Worm (Caenorhabditis elegans) whole organism, L4/young adult: Measurements from ENCODE around the gene F46G10.4.

Experiments
- W03F9.2 ChIP-seq: fragments of 150-350 bp; optimal IDR thresholded peaks from 2 replicates; lab custom pipeline; 2014; ENCODE audit warnings: missing biosample characterization, missing genetic modification characterization
- dao-5 ChIP-seq: sonication (generic microtip); optimal IDR thresholded peaks from 2 replicates; lab custom pipeline; 2016; ENCODE audit warnings: missing genotype, missing genetic modification characterization, moderate library complexity, missing compliant biosample characterization
- him-1 ChIP-seq: sonication (generic microtip); optimal IDR thresholded peaks from 2 replicates; lab custom pipeline; 2016; ENCODE audit warnings: missing genotype, missing genetic modification reagents, missing genetic modification characterization, missing compliant biosample characterization

The F46G10.4 gene

ce11 chrX:13333835-13334234, at the start of gene F46G10.4:
Gene F46G10.4, plus strand, starts transcription at chrX:13334046.
- TF ChIP-seq dao-5 (no peak), W03F9.2 (peak; percentile 13)

- TF ChIP-seq W03F9.2 (no peak), dao-5 (no peak), him-1 (tag; lab: Kevin White, UChicago) (no peak)
Measured at ce11 chrX:13284091-13284490, 49.8 kb upstream of the F46G10.4 start, which contains the start of gene cyp-14A4. Gene cyp-14A4, minus strand, starts transcription at chrX:13284197.

ce11 chrX:13284618-13285017, 49.2 kb upstream of the F46G10.4 start:
- no peak for TF ChIP-seq him-1 (tag; lab: Kevin White, UChicago)
- no peak for TF ChIP-seq W03F9.2
- TF ChIP-seq dao-5: no peak

- TF ChIP-seq dao-5: no peak
- no peak for TF ChIP-seq W03F9.2
- TF ChIP-seq him-1 (tag; lab: Kevin White, UChicago): no peak
Measured at ce11 chrX:13286533-13286932, 47.3 kb upstream of the F46G10.4 start, which contains the start of gene R04D3.2. Gene R04D3.2, minus strand, starts transcription at chrX:13286633.

- TF ChIP-seq him-1 (tag; lab: Kevin White, UChicago): no peak
- no peak for TF ChIP-seq W03F9.2
- TF ChIP-seq dao-5: no peak
Measured at ce11 chrX:13288715-13289114, 45.1 kb upstream of the F46G10.4 start, which contains the start of gene R04D3.4. Gene R04D3.4, minus strand, starts transcription at chrX:13288815.

- TF ChIP-seq dao-5 (no peak), W03F9.2 (no peak), him-1 (tag; lab: Kevin White, UChicago) (no peak)
Measured at ce11 chrX:13290531-13290930, 43.3 kb upstream of the F46G10.4 start, which contains the start of gene R04D3.3. Gene R04D3.3, minus strand, starts transcription at chrX:13290631.

- no peak for TF ChIP-seq dao-5
- no peak for TF ChIP-seq him-1 (tag; lab: Kevin White, UChicago)
- no peak for TF ChIP-seq W03F9.2
Measured at ce11 chrX:13291506-13291905, 42.3 kb upstream of the F46G10.4 start, which contains the start of gene srd-38. Gene srd-38, plus strand, starts transcription at chrX:13291806.

- no peak for TF ChIP-seq dao-5
Measured at ce11 chrX:13293023-13293422, 40.8 kb upstream of the F46G10.4 start.

- TF ChIP-seq him-1 (tag; lab: Kevin White, UChicago) (no peak), W03F9.2 (no peak), dao-5 (no peak)
Measured at ce11 chrX:13294669-13295068, 39.2 kb upstream of the F46G10.4 start, which contains the start of gene srd-36. Gene srd-36, minus strand, starts transcription at chrX:13294769.

- TF ChIP-seq W03F9.2: no peak
- no peak for TF ChIP-seq him-1 (tag; lab: Kevin White, UChicago)
- TF ChIP-seq dao-5: no peak
Measured at ce11 chrX:13300503-13300902, 33.3 kb upstream of the F46G10.4 start, which contains the start of gene srd-39. Gene srd-39, minus strand, starts transcription at chrX:13300603.

ce11 chrX:13303357-13303756, 30.5 kb upstream of the F46G10.4 start, which contains the start of gene srd-42:
Gene srd-42, minus strand, starts transcription at chrX:13303457.
- no peak for TF ChIP-seq W03F9.2
- no peak for TF ChIP-seq dao-5
- no peak for TF ChIP-seq him-1 (tag; lab: Kevin White, UChicago)

ce11 chrX:13305779-13306178, 28.1 kb upstream of the F46G10.4 start, which contains the start of gene srd-43:
Gene srd-43, minus strand, starts transcription at chrX:13305844.
- no peak for TF ChIP-seq W03F9.2
- TF ChIP-seq him-1 (tag; lab: Kevin White, UChicago): no peak

ce11 chrX:13306869-13307446, 26.9 kb upstream of the F46G10.4 start:
- TF ChIP-seq W03F9.2 (peak; percentile 80), him-1 (tag; lab: Kevin White, UChicago) (peak; percentile 89), dao-5 (peak; percentile 93)

ce11 chrX:13307852-13308251, 26.0 kb upstream of the F46G10.4 start:
- TF ChIP-seq him-1 (tag; lab: Kevin White, UChicago) (no peak), W03F9.2 (no peak), dao-5 (no peak)

- TF ChIP-seq dao-5 (no peak), him-1 (tag; lab: Kevin White, UChicago) (no peak), W03F9.2 (no peak)
Measured at ce11 chrX:13308745-13309144, 25.1 kb upstream of the F46G10.4 start, which contains the start of gene srxa-8. Gene srxa-8, minus strand, starts transcription at chrX:13308845.

ce11 chrX:13310763-13311162, 23.1 kb upstream of the F46G10.4 start:
- TF ChIP-seq W03F9.2: no peak
- no peak for TF ChIP-seq him-1 (tag; lab: Kevin White, UChicago)
- no peak for TF ChIP-seq dao-5
